Fruit fly (Drosophila melanogaster): Measurements from ENCODE around the gene CG31546.

DNA sequence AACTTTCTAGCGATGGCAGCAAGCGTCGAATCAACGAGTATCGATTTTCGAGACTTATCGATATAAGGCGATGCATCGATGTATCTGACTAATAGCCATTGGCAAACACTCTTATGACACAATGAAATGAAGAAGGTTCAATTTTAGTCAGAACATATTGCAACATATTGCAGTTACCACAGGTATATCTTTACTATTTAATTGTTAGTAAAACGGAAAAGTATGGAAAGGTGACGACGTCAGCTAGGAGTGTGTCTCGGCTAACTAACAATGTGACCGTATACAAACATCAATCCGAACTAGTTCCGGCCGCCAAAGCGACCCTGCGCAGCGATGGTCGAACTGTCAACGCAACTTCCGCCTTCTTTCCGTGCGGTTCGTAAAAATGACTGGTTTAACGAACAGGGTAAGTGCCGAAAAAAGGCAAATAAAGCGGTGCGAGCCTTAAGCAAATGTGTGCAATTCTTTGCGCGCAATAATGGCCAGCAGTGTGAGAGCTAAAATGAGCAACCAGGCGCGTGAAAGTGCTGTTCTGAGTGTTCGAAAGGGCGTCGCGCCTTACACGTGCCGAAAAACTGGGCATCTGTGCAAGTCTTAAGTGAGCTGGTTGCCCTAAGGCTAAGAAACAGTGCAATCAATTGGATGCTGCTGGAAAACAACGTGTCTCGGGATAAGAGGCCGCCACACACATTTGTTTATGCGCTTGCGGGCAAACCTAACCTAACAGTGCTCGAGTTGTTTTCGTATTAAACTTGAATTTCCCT is 11.1 kb downstream of the CG31546 start, which contains the start of the genes Dph4, Spec2 and RpL13A:
- no peak for TF ChIP-seq rn (GFP tag; IDR thresholded peaks at IDR 0.05)
- TF ChIP-seq CG10348 (GFP tag; IDR thresholded peaks at IDR 0.05), result no peak
- peak; percentile 34 for TF ChIP-seq CG17806 (tag; optimal IDR thresholded peaks at IDR 0.05)
- TF ChIP-seq gl (tag; optimal IDR thresholded peaks at IDR 0.05), result peak; percentile 72
- TF ChIP-seq EcR (GFP tag; optimal IDR thresholded peaks at IDR 0.05), result no peak

All from whole organism, pupa.